Fruit fly (Drosophila melanogaster) whole organism, prepupa: ENCODE data around the gene Ns4.

ENCODE experiments used
- CG10631 ChIP-seq: fragments of 200-800 bp; sonication (Bioruptor generic); optimal IDR thresholded peaks from 2 replicates; lab custom pipeline; 2016; ENCODE audit warnings: missing biosample characterization, missing genetic modification characterization
- CG10669 ChIP-seq: fragments of 200-800 bp; sonication (Bioruptor generic); optimal IDR thresholded peaks from 3 replicates; lab custom pipeline; 2018; ENCODE audit warnings: missing biosample characterization, mild to moderate bottlenecking, missing genetic modification characterization, moderate library complexity
- CG11294 ChIP-seq: fragments of 200-800 bp; sonication (Bioruptor generic); IDR thresholded peaks from 2 replicates; pipeline ENCODE4 v1.3.6; 2022; ENCODE audit warnings: missing biosample characterization, missing genetic modification characterization
- CG11762 ChIP-seq: fragments of 200-800 bp; sonication (Bioruptor generic); optimal IDR thresholded peaks from 3 replicates; lab custom pipeline; 2016; ENCODE audit warnings: missing biosample characterization, missing genetic modification characterization; ENCODE audit not compliant: insufficient read depth
- CG11902 ChIP-seq: fragments of 200-800 bp; sonication (Bioruptor generic); optimal IDR thresholded peaks from 3 replicates; lab custom pipeline; 2016; ENCODE audit warnings: missing biosample characterization, missing genetic modification characterization
- CG1621 ChIP-seq: fragments of 200-800 bp; sonication (Bioruptor generic); optimal IDR thresholded peaks from 3 replicates; lab custom pipeline; 2018; ENCODE audit warnings: missing biosample characterization, mild to moderate bottlenecking, missing genetic modification characterization
- CG3032 ChIP-seq: fragments of 200-800 bp; optimal IDR thresholded peaks from 2 replicates; lab custom pipeline; 2019; ENCODE audit warnings: missing biosample characterization, mild to moderate bottlenecking, missing genetic modification characterization, moderate library complexity
- CG31627 ChIP-seq: fragments of 200-800 bp; sonication (Bioruptor generic); optimal IDR thresholded peaks from 3 replicates; lab custom pipeline; 2016; ENCODE audit warnings: missing biosample characterization, missing genetic modification characterization
- CG32006 ChIP-seq: fragments of 200-800 bp; sonication (Bioruptor generic); optimal IDR thresholded peaks from 3 replicates; lab custom pipeline; 2017; ENCODE audit warnings: missing biosample characterization, mild to moderate bottlenecking, missing genetic modification characterization
- CG34406 ChIP-seq: fragments of 200-800 bp; sonication (Bioruptor generic); optimal IDR thresholded peaks from 3 replicates; lab custom pipeline; 2016; ENCODE audit warnings: missing biosample characterization, missing genetic modification characterization
- CG4318 ChIP-seq: fragments of 200-800 bp; sonication (Bioruptor generic); optimal IDR thresholded peaks from 3 replicates; lab custom pipeline; 2017; ENCODE audit warnings: missing biosample characterization, mild to moderate bottlenecking, missing genetic modification characterization
- CG6163 ChIP-seq: fragments of 200-800 bp; sonication (Bioruptor generic); IDR thresholded peaks from 3 replicates; pipeline ENCODE4 v1.3.6; 2022; ENCODE audit warnings: missing biosample characterization, missing genetic modification characterization
- CG6276 ChIP-seq: fragments of 200-800 bp; sonication (Bioruptor generic); optimal IDR thresholded peaks from 2 replicates; lab custom pipeline; 2017; ENCODE audit warnings: missing biosample characterization, mild to moderate bottlenecking, missing genetic modification characterization
- CG6792 ChIP-seq: fragments of 200-800 bp; sonication (Bioruptor generic); optimal IDR thresholded peaks from 3 replicates; lab custom pipeline; 2016; ENCODE audit warnings: missing biosample characterization, missing genetic modification characterization
- CG6808 ChIP-seq: fragments of 200-800 bp; sonication (Bioruptor generic); optimal IDR thresholded peaks from 3 replicates; lab custom pipeline; 2017; ENCODE audit warnings: missing biosample characterization, missing genetic modification characterization, mild to moderate bottlenecking, moderate library complexity, missing genetic modification reagents
- CG6854 ChIP-seq: fragments of 200-800 bp; sonication (Bioruptor generic); optimal IDR thresholded peaks from 2 replicates; lab custom pipeline; 2017; ENCODE audit warnings: missing biosample characterization, mild to moderate bottlenecking, missing genetic modification characterization
- CG7368 ChIP-seq: fragments of 200-800 bp; sonication (Bioruptor generic); optimal IDR thresholded peaks from 3 replicates; lab custom pipeline; 2016; ENCODE audit warnings: missing biosample characterization, missing genetic modification characterization
- CG8119 ChIP-seq: fragments of 200-800 bp; sonication (Bioruptor generic); IDR thresholded peaks from 3 replicates; pipeline ENCODE4 v1.3.6; 2022; ENCODE audit warnings: missing biosample characterization, missing genetic modification characterization
- CG8319 ChIP-seq: fragments of 200-800 bp; sonication (Bioruptor generic); optimal IDR thresholded peaks from 3 replicates; lab custom pipeline; 2016; ENCODE audit warnings: missing biosample characterization, missing genetic modification characterization
- CG8632 ChIP-seq: fragments of 200-800 bp; sonication (Bioruptor generic); optimal IDR thresholded peaks from 3 replicates; lab custom pipeline; 2016; ENCODE audit warnings: missing biosample characterization, missing genetic modification characterization
- CG9139 ChIP-seq: fragments of 200-800 bp; sonication (Bioruptor generic); optimal IDR thresholded peaks from 3 replicates; lab custom pipeline; 2017; ENCODE audit warnings: missing biosample characterization, mild to moderate bottlenecking, missing genetic modification characterization
- Eip78C ChIP-seq: fragments of 200-800 bp; sonication (Bioruptor generic); peaks from one replicate; lab custom pipeline; 2016; ENCODE audit warnings: missing biosample characterization, missing genetic modification characterization
- Eip93F ChIP-seq: fragments of 200-800 bp; sonication (Bioruptor generic); optimal IDR thresholded peaks from 2 replicates; lab custom pipeline; 2016; ENCODE audit warnings: missing biosample characterization, mild to moderate bottlenecking, missing genetic modification characterization
- Gug ChIP-seq: fragments of 200-800 bp; sonication (Bioruptor generic); IDR thresholded peaks from 2 replicates; pipeline ENCODE4 v1.3.6; 2022; ENCODE audit warnings: missing biosample characterization, missing genetic modification characterization
- Hr39 ChIP-seq: fragments of 200-800 bp; sonication (Bioruptor generic); optimal IDR thresholded peaks from 2 replicates; lab custom pipeline; 2016; ENCODE audit warnings: missing biosample characterization, missing genetic modification characterization
- Lpt ChIP-seq: fragments of 200-800 bp; sonication (Bioruptor generic); optimal IDR thresholded peaks from 3 replicates; lab custom pipeline; 2016; ENCODE audit warnings: missing biosample characterization, missing genetic modification characterization
- Met ChIP-seq: fragments of 200-800 bp; sonication (Bioruptor generic); optimal IDR thresholded peaks from 3 replicates; lab custom pipeline; 2016; ENCODE audit warnings: missing biosample characterization, missing genetic modification characterization
- Smox ChIP-seq: fragments of 200-800 bp; sonication (Bioruptor generic); optimal IDR thresholded peaks from 3 replicates; lab custom pipeline; 2016; ENCODE audit warnings: missing biosample characterization, missing genetic modification characterization
- Sox102F ChIP-seq: fragments of 200-800 bp; sonication (Bioruptor generic); optimal IDR thresholded peaks from 2 replicates; lab custom pipeline; 2016; ENCODE audit warnings: missing biosample characterization, mild to moderate bottlenecking, missing genetic modification characterization
- Sox14 ChIP-seq: fragments of 200-800 bp; sonication (Bioruptor generic); optimal IDR thresholded peaks from 3 replicates; lab custom pipeline; 2016; ENCODE audit warnings: missing biosample characterization, missing genetic modification characterization
- Sox15 ChIP-seq: fragments of 200-800 bp; sonication (Bioruptor generic); optimal IDR thresholded peaks from 3 replicates; lab custom pipeline; 2016; ENCODE audit warnings: missing biosample characterization, missing genetic modification characterization
- achi ChIP-seq: fragments of 200-800 bp; sonication (Bioruptor generic); optimal IDR thresholded peaks from 3 replicates; lab custom pipeline; 2016; ENCODE audit warnings: missing biosample characterization, missing genetic modification characterization
- cyc ChIP-seq: fragments of 200-800 bp; sonication (Bioruptor generic); optimal IDR thresholded peaks from 3 replicates; lab custom pipeline; 2016; ENCODE audit warnings: missing biosample characterization, missing genetic modification characterization
- dac ChIP-seq: fragments of 200-800 bp; sonication (Bioruptor generic); optimal IDR thresholded peaks from 2 replicates; lab custom pipeline; 2017; ENCODE audit warnings: missing biosample characterization, mild to moderate bottlenecking, missing genetic modification characterization
- dsx ChIP-seq: fragments of 200-800 bp; optimal IDR thresholded peaks from 3 replicates; lab custom pipeline; 2019; ENCODE audit warnings: missing biosample characterization, mild to moderate bottlenecking, missing genetic modification characterization, moderate library complexity; ENCODE audit not compliant: poor library complexity, severe bottlenecking
- eg ChIP-seq: fragments of 200-800 bp; sonication (Bioruptor generic); IDR thresholded peaks from 3 replicates; pipeline ENCODE4 v1.3.6; 2022; ENCODE audit warnings: missing biosample characterization, missing genetic modification characterization
- esn ChIP-seq: fragments of 200-800 bp; sonication (Bioruptor generic); optimal IDR thresholded peaks from 2 replicates; lab custom pipeline; 2016; ENCODE audit warnings: missing biosample characterization, mild to moderate bottlenecking, missing genetic modification characterization, moderate library complexity
- fd59A ChIP-seq: fragments of 200-800 bp; sonication (Bioruptor generic); optimal IDR thresholded peaks from 2 replicates; lab custom pipeline; 2017; ENCODE audit warnings: missing biosample characterization, mild to moderate bottlenecking, missing genetic modification characterization, missing genetic modification reagents
- fkh ChIP-seq: fragments of 200-800 bp; sonication (Bioruptor generic); optimal IDR thresholded peaks from 3 replicates; lab custom pipeline; 2017; ENCODE audit warnings: missing biosample characterization, mild to moderate bottlenecking, missing genetic modification characterization, moderate library complexity
- lz ChIP-seq: fragments of 200-800 bp; sonication (Bioruptor generic); optimal IDR thresholded peaks from 3 replicates; lab custom pipeline; 2016; ENCODE audit warnings: missing biosample characterization, missing genetic modification characterization
- net ChIP-seq: fragments of 200-800 bp; sonication (Bioruptor generic); optimal IDR thresholded peaks from 3 replicates; lab custom pipeline; 2016; ENCODE audit warnings: missing biosample characterization, missing genetic modification characterization
- salr ChIP-seq, 2 experiments: fragments of 200-800 bp; sonication (Bioruptor generic); optimal IDR thresholded peaks; 3 replicates each; lab custom pipeline; 2016 to 2018; ENCODE audit warnings: missing biosample characterization in 2 of 2, missing genetic modification characterization in 2 of 2, mild to moderate bottlenecking in 1 of 2
- spab ChIP-seq: fragments of 200-800 bp; sonication (Bioruptor generic); optimal IDR thresholded peaks from 2 replicates; lab custom pipeline; 2017; ENCODE audit warnings: missing biosample characterization, mild to moderate bottlenecking, missing genetic modification characterization, missing genetic modification reagents
- svp ChIP-seq: fragments of 200-800 bp; sonication (Bioruptor generic); peaks from one replicate; lab custom pipeline; 2016; ENCODE audit warnings: missing biosample characterization, missing genetic modification characterization
- topi ChIP-seq: fragments of 200-800 bp; sonication (Bioruptor generic); optimal IDR thresholded peaks from 3 replicates; lab custom pipeline; 2016; ENCODE audit warnings: missing biosample characterization, missing genetic modification characterization
- vri ChIP-seq: fragments of 200-800 bp; sonication (Bioruptor generic); optimal IDR thresholded peaks from 3 replicates; lab custom pipeline; 2016; ENCODE audit warnings: missing biosample characterization, mild to moderate bottlenecking, missing genetic modification characterization

Ns4 gene

dm6 chr2L:20758847-20759465 is 6.7 kb downstream of the Ns4 start (continued):
- TF ChIP-seq CG31627 (GFP tag; lab: Kevin White, UChicago) (peak; percentile 64), Sox15 (no peak), CG6808 (GFP tag; lab: Kevin White, UChicago) (peak; percentile 70), CG8632 (GFP tag; lab: Kevin White, UChicago) (peak; percentile 36), lz (GFP tag; lab: Kevin White, UChicago) (peak; percentile 62), CG6163 (peak; percentile 85), CG6792 (GFP tag; lab: Kevin White, UChicago) (peak; percentile 29), eg (GFP tag; lab: Robert Waterston, UW) (peak; percentile 86), vri (GFP tag; lab: Kevin White, UChicago) (no peak)

- TF ChIP-seq CG3032 (tag; lab: Kevin White, UChicago) = no peak
- peak; percentile 58 for TF ChIP-seq CG6792 (GFP tag; lab: Kevin White, UChicago)
- TF ChIP-seq vri (GFP tag; lab: Kevin White, UChicago) = peak; percentile 50
- peak; percentile 65 for TF ChIP-seq cyc (GFP tag; lab: Kevin White, UChicago)
- TF ChIP-seq dsx (GFP tag; lab: Kevin White, UChicago) = no peak
- no peak for TF ChIP-seq CG8319 (GFP tag; lab: Kevin White, UChicago)
- TF ChIP-seq topi (GFP tag; lab: Kevin White, UChicago) = peak; percentile 75
- TF ChIP-seq lz (GFP tag; lab: Kevin White, UChicago) = peak; percentile 67
- TF ChIP-seq Eip78C (GFP tag; lab: Kevin White, UChicago) = peak; percentile 80
- TF ChIP-seq Sox102F (GFP tag; lab: Kevin White, UChicago) = peak; percentile 74
- no peak for TF ChIP-seq Lpt (GFP tag; lab: Kevin White, UChicago)
- no peak for TF ChIP-seq dac (GFP tag; lab: Kevin White, UChicago)
- peak; percentile 57 for TF ChIP-seq achi (GFP tag; lab: Kevin White, UChicago)
- peak; percentile 17 for TF ChIP-seq CG10631 (GFP tag; lab: Kevin White, UChicago)
- TF ChIP-seq Sox14 = peak; percentile 31
- peak; percentile 57 for TF ChIP-seq CG34406 (GFP tag; lab: Kevin White, UChicago)
- peak; percentile 17 for TF ChIP-seq CG6276 (GFP tag; lab: Kevin White, UChicago)
- TF ChIP-seq spab (GFP tag; lab: Kevin White, UChicago) = no peak
- no peak for TF ChIP-seq salr (GFP tag; optimal IDR thresholded peaks at IDR 0.05; lab: Kevin White, UChicago)
- TF ChIP-seq CG11902 = peak; percentile 44
- TF ChIP-seq fkh (GFP tag; lab: Kevin White, UChicago) = peak; percentile 43
- TF ChIP-seq fd59A (GFP tag; lab: Kevin White, UChicago) = no peak
- TF ChIP-seq Smox = peak; percentile 69
- TF ChIP-seq CG8632 (GFP tag; lab: Kevin White, UChicago) = no peak
- peak; percentile 7 for TF ChIP-seq CG4318 (GFP tag; lab: Kevin White, UChicago)
- TF ChIP-seq CG7368 = no peak
- TF ChIP-seq CG32006 (GFP tag; lab: Kevin White, UChicago) = peak; percentile 33
- TF ChIP-seq net = no peak
- TF ChIP-seq CG31627 (GFP tag; lab: Kevin White, UChicago) = peak; percentile 66
- TF ChIP-seq CG1621 = no peak
- peak; percentile 26 for TF ChIP-seq Eip93F (GFP tag; lab: Kevin White, UChicago)
- TF ChIP-seq CG9139 (GFP tag; lab: Kevin White, UChicago) = no peak
- peak; percentile 15; the same call in 1 of the 3 replicates for TF ChIP-seq CG8119 (GFP tag; lab: Robert Waterston, UW)
- TF ChIP-seq CG10669 (GFP tag; lab: Kevin White, UChicago) = no peak
- TF ChIP-seq CG11762 (GFP tag; lab: Kevin White, UChicago) = no peak
- no peak for TF ChIP-seq CG11294 (GFP tag; lab: Robert Waterston, UW)
- peak; percentile 78 for TF ChIP-seq esn (GFP tag; lab: Kevin White, UChicago)
- peak; percentile 76 for TF ChIP-seq Met
- TF ChIP-seq Gug (GFP tag; lab: Robert Waterston, UW) = peak; percentile 41
- TF ChIP-seq svp = peak; percentile 96
- TF ChIP-seq Sox15 = peak; percentile 29
- TF ChIP-seq eg (GFP tag; lab: Robert Waterston, UW) = no peak
- TF ChIP-seq CG6854 (GFP tag; lab: Kevin White, UChicago) = no peak
- TF ChIP-seq Hr39 (GFP tag; lab: Kevin White, UChicago) = peak; percentile 73
Measured at dm6 chr2L:20759809-20760485, 7.7 kb downstream of the Ns4 start.
